Fruit fly (Drosophila melanogaster) whole organism: Measurements from ENCODE around the gene CG42835.

Experiments
- CG8478 ChIP-seq: fragments of >200 bp; optimal IDR thresholded peaks from 2 replicates; lab custom pipeline; 2018; ENCODE audit warnings: inconsistent platforms
- EcR ChIP-seq, 2 experiments: fragments of >200 bp; optimal IDR thresholded peaks; 2 replicates each; lab custom pipeline; 2017; ENCODE audit warnings: missing biosample characterization in 2 of 2, missing genetic modification characterization in 2 of 2, missing genetic modification reagents in 2 of 2
- pan ChIP-seq: fragments of >200 bp; optimal IDR thresholded peaks from 2 replicates; lab custom pipeline; 2017

DNA sequence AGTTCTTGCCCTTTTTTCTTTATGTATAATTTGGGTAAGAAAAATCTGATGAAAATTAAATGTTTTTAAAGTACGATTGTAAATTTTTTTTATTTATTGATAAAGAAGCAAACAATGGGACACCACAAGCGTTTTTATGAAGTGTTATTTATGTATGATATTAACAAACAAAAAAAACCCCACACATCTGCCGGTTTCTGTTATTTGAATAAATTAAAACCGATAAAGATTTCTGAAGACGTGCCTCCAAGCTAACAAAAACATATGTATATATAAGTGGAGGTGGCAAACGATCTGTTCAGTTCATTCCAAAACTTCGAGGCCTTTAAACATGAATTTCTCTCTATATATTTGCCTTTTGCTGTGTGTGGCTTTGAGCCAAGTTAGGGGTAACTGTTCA lies 6.8 kb upstream of the CG42835 start, which contains the start of gene CG42822:
- TF ChIP-seq pan: no peak
- no peak for TF ChIP-seq CG8478
- TF ChIP-seq EcR (GFP tag; optimal IDR thresholded peaks at IDR 0.05; lab: Kevin White, UChicago): no peak
